Worm (Caenorhabditis elegans): ENCODE results near the gene dhhc-14.

DNA sequence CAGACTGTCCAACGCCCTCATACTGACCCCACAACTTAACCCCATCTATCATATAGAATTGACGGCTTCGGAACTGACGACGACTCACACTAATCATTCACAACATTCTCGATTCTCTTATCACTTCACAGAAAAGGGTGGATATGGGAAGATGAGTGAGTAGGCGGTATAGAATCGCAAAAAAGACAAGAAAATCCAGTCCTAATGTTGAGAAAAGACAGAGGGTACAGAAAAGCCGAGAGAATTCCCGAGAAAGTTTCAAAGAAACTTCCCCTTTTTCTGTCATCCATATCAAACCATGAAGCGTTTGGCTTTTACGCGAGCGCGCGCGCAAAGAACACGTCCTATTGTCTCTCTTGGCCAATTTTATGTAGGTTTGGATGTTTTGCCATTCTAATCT lies 47.9 kb upstream of the dhhc-14 start:
- TF ChIP-seq hmbx-1 (tag; optimal IDR thresholded peaks at IDR 0.05) (no peak), aly-1 (tag; optimal IDR thresholded peaks at IDR 0.05) (no peak), ama-1 (optimal IDR thresholded peaks at IDR 0.05) (no peak), tbx-11 (GFP tag; IDR thresholded peaks at IDR 0.05) (no peak), ceh-36 (tag; optimal IDR thresholded peaks at IDR 0.05) (no peak)

Measured in whole organism, early embryonic.